Worm (Caenorhabditis elegans) whole organism, L1 larva: Measurements from ENCODE around the gene F14D7.8.

Experiments
- C16A3.4 ChIP-seq: fragments of 150-350 bp; optimal IDR thresholded peaks from 2 replicates; lab custom pipeline; 2014; ENCODE audit warnings: missing biosample characterization, missing genetic modification characterization
- F16B12.6 ChIP-seq: fragments of 150-350 bp; optimal IDR thresholded peaks from 2 replicates; lab custom pipeline; 2014; ENCODE audit warnings: missing biosample characterization, missing genetic modification characterization
- aly-2 ChIP-seq: fragments of 150-350 bp; optimal IDR thresholded peaks from 2 replicates; lab custom pipeline; 2014; ENCODE audit warnings: missing biosample characterization, missing genetic modification characterization
- ceh-8 ChIP-seq: fragments of 200-800 bp; sonication (Bioruptor generic); optimal IDR thresholded peaks from 2 replicates; lab custom pipeline; 2018; ENCODE audit warnings: mild to moderate bottlenecking, missing genetic modification characterization, moderate library complexity, missing compliant biosample characterization
- ceh-82 ChIP-seq, 3 experiments: fragments of 150-350 bp in 1 of 3; sonication (generic microtip) in 2 of 3; optimal IDR thresholded peaks; 2 replicates each; lab custom pipeline; 2014 to 2017; ENCODE audit warnings: missing biosample characterization in 3 of 3, missing genetic modification characterization in 3 of 3
- ceh-88 ChIP-seq: fragments of 200-800 bp; sonication (Bioruptor generic); IDR thresholded peaks from 2 replicates; pipeline ENCODE4 v1.3.6; 2022; ENCODE audit warnings: missing genetic modification characterization, missing compliant biosample characterization
- ces-1 ChIP-seq: fragments of 150-350 bp; optimal IDR thresholded peaks from 2 replicates; lab custom pipeline; 2014; ENCODE audit warnings: missing biosample characterization, missing genetic modification reagents, missing genetic modification characterization
- dsc-1 ChIP-seq: sonication (generic microtip); optimal IDR thresholded peaks from 2 replicates; lab custom pipeline; 2016; ENCODE audit warnings: mild to moderate bottlenecking, missing genetic modification characterization, missing compliant biosample characterization
- efl-1 ChIP-seq, 4 experiments: fragments of 150-350 bp; optimal IDR thresholded peaks in 3 of 4; peaks in 1 of 4; 1 replicate in 1 of 4; 2 replicates in 3 of 4; lab custom pipeline; 2014; ENCODE audit warnings: missing biosample characterization in 2 of 4, missing genetic modification characterization in 2 of 4, missing genetic modification reagents in 2 of 4
- egl-13 ChIP-seq: sonication (generic microtip); optimal IDR thresholded peaks from 2 replicates; lab custom pipeline; 2016; ENCODE audit warnings: missing genotype, missing genetic modification reagents, missing genetic modification characterization, missing compliant biosample characterization
- egl-27 ChIP-seq, 2 experiments: fragments of 150-350 bp in 1 of 2; sonication (generic microtip); optimal IDR thresholded peaks; 3 replicates each; lab custom pipeline; 2017 to 2018; ENCODE audit warnings: missing biosample characterization in 2 of 2, missing genetic modification characterization in 2 of 2, missing genetic modification reagents in 2 of 2
- elt-2 ChIP-seq: sonication (generic microtip); optimal IDR thresholded peaks from 2 replicates; lab custom pipeline; 2016; ENCODE audit warnings: missing genetic modification characterization, mild to moderate bottlenecking, inconsistent platforms, missing compliant biosample characterization, missing genetic modification reagents
- fkh-10 ChIP-seq: sonication (generic microtip); optimal IDR thresholded peaks from 2 replicates; lab custom pipeline; 2017; ENCODE audit warnings: missing biosample characterization, missing genetic modification reagents, missing genetic modification characterization
- fkh-4 ChIP-seq: sonication (generic microtip); optimal IDR thresholded peaks from 2 replicates; lab custom pipeline; 2016; ENCODE audit warnings: missing compliant biosample characterization, missing genetic modification characterization, borderline replicate concordance
- fkh-8 ChIP-seq: sonication (generic microtip); optimal IDR thresholded peaks from 2 replicates; lab custom pipeline; 2016; ENCODE audit warnings: mild to moderate bottlenecking, missing genetic modification characterization, missing compliant biosample characterization
- fos-1 ChIP-seq: fragments of 150-350 bp; optimal IDR thresholded peaks from 2 replicates; lab custom pipeline; 2014; ENCODE audit warnings: missing biosample characterization, missing genetic modification characterization
- hlh-4 ChIP-seq: sonication (generic microtip); optimal IDR thresholded peaks from 2 replicates; lab custom pipeline; 2016; ENCODE audit warnings: mild to moderate bottlenecking, missing genetic modification characterization, missing compliant biosample characterization
- hpl-2 ChIP-seq: fragments of 150-350 bp; optimal IDR thresholded peaks from 2 replicates; lab custom pipeline; 2014; ENCODE audit warnings: missing biosample characterization, missing genetic modification reagents, missing genetic modification characterization
- irx-1 ChIP-seq: sonication (generic microtip); optimal IDR thresholded peaks from 2 replicates; lab custom pipeline; 2016; ENCODE audit warnings: missing genetic modification characterization, missing compliant biosample characterization
- isw-1 ChIP-seq: fragments of 200-800 bp; sonication (Bioruptor generic); IDR thresholded peaks from 2 replicates; pipeline ENCODE4 v1.3.6; 2022; ENCODE audit warnings: missing genetic modification characterization, missing compliant biosample characterization
- jun-1 ChIP-seq: fragments of 150-350 bp; optimal IDR thresholded peaks from 2 replicates; lab custom pipeline; 2014; ENCODE audit warnings: missing biosample characterization, missing genetic modification reagents, missing genetic modification characterization
- lin-13 ChIP-seq: fragments of 150-350 bp; optimal IDR thresholded peaks from 2 replicates; lab custom pipeline; 2014; ENCODE audit warnings: missing biosample characterization, missing genetic modification reagents, missing genetic modification characterization
- lin-14 ChIP-seq: fragments of 200-800 bp; sonication (Bioruptor generic); optimal IDR thresholded peaks from 2 replicates; lab custom pipeline; 2018; ENCODE audit warnings: mild to moderate bottlenecking, missing genetic modification characterization, moderate library complexity, missing compliant biosample characterization
- lir-3 ChIP-seq: sonication (generic microtip); optimal IDR thresholded peaks from 2 replicates; lab custom pipeline; 2016; ENCODE audit warnings: mild to moderate bottlenecking, missing genetic modification characterization, moderate library complexity, missing compliant biosample characterization; ENCODE audit not compliant: poor library complexity
- lsy-2 ChIP-seq, 2 experiments: fragments of 150-350 bp; optimal IDR thresholded peaks; 2 replicates each; lab custom pipeline; 2014; ENCODE audit warnings: missing biosample characterization in 2 of 2, missing genetic modification characterization in 2 of 2
- mab-9 ChIP-seq: fragments of 200-800 bp; sonication (Bioruptor generic); IDR thresholded peaks from 2 replicates; pipeline ENCODE4 v1.3.6; 2022; ENCODE audit warnings: missing genetic modification reagents, missing genetic modification characterization, missing compliant biosample characterization
- mdl-1 ChIP-seq, 2 experiments: fragments of 150-350 bp; optimal IDR thresholded peaks; 2 replicates each; lab custom pipeline; 2014 to 2017; ENCODE audit warnings: missing biosample characterization in 2 of 2, missing genetic modification characterization in 2 of 2, inconsistent platforms in 1 of 2
- nhr-11 ChIP-seq: fragments of 150-350 bp; optimal IDR thresholded peaks from 2 replicates; lab custom pipeline; 2014; ENCODE audit warnings: missing biosample characterization, missing genetic modification characterization
- nhr-12 ChIP-seq: sonication (generic microtip); optimal IDR thresholded peaks from 2 replicates; lab custom pipeline; 2017; ENCODE audit warnings: missing biosample characterization, missing genetic modification characterization
- nhr-19 ChIP-seq: fragments of 200-800 bp; sonication (Bioruptor generic); conservative IDR thresholded peaks from 2 replicates; pipeline ENCODE4 v1.3.6; 2022; ENCODE audit warnings: missing genetic modification characterization, missing compliant biosample characterization
- nhr-20 ChIP-seq: sonication (generic microtip); optimal IDR thresholded peaks from 2 replicates; lab custom pipeline; 2016; ENCODE audit warnings: mild to moderate bottlenecking, missing genetic modification characterization, missing compliant biosample characterization
- nhr-237 ChIP-seq: fragments of 150-350 bp; optimal IDR thresholded peaks from 2 replicates; lab custom pipeline; 2014; ENCODE audit warnings: missing biosample characterization, missing genetic modification characterization
- nhr-28 ChIP-seq: fragments of 150-350 bp; optimal IDR thresholded peaks from 2 replicates; lab custom pipeline; 2014; ENCODE audit warnings: missing biosample characterization, missing genetic modification characterization
- nhr-47 ChIP-seq: sonication (generic microtip); optimal IDR thresholded peaks from 2 replicates; lab custom pipeline; 2016; ENCODE audit warnings: mild to moderate bottlenecking, missing genetic modification characterization, moderate library complexity, missing compliant biosample characterization
- nhr-71 ChIP-seq: sonication (generic microtip); optimal IDR thresholded peaks from 2 replicates; lab custom pipeline; 2016; ENCODE audit warnings: mild to moderate bottlenecking, missing genetic modification characterization, moderate library complexity, missing compliant biosample characterization
- nhr-76 ChIP-seq: sonication (generic microtip); optimal IDR thresholded peaks from 2 replicates; lab custom pipeline; 2017; ENCODE audit warnings: missing biosample characterization, missing genetic modification characterization
- nhr-77 ChIP-seq: fragments of 150-350 bp; optimal IDR thresholded peaks from 2 replicates; lab custom pipeline; 2014; ENCODE audit warnings: missing biosample characterization, missing genetic modification characterization
- nhr-85 ChIP-seq: sonication (generic microtip); peaks from one replicate; lab custom pipeline; 2016; ENCODE audit warnings: missing genetic modification characterization, inconsistent platforms, missing compliant biosample characterization
- nhr-90 ChIP-seq: sonication (generic microtip); optimal IDR thresholded peaks from 2 replicates; lab custom pipeline; 2016; ENCODE audit warnings: mild to moderate bottlenecking, missing genetic modification characterization, missing compliant biosample characterization; ENCODE audit not compliant: poor library complexity
- pax-3 ChIP-seq: fragments of 200-800 bp; sonication (Bioruptor generic); optimal IDR thresholded peaks from 2 replicates; lab custom pipeline; 2018; ENCODE audit warnings: mild to moderate bottlenecking, missing genetic modification characterization, moderate library complexity, missing compliant biosample characterization
- rnt-1 ChIP-seq: sonication (generic microtip); optimal IDR thresholded peaks from 2 replicates; lab custom pipeline; 2016; ENCODE audit warnings: mild to moderate bottlenecking, missing genetic modification characterization, moderate library complexity, missing compliant biosample characterization
- skn-1 ChIP-seq: fragments of 150-350 bp; optimal IDR thresholded peaks from 2 replicates; lab custom pipeline; 2014; ENCODE audit warnings: missing biosample characterization, missing genetic modification characterization
- snu-23 ChIP-seq: sonication (generic microtip); optimal IDR thresholded peaks from 2 replicates; lab custom pipeline; 2016; ENCODE audit warnings: missing genetic modification characterization, missing compliant biosample characterization
- sox-4 ChIP-seq: sonication (generic microtip); optimal IDR thresholded peaks from 2 replicates; lab custom pipeline; 2016; ENCODE audit warnings: missing genetic modification characterization, missing compliant biosample characterization
- swsn-7 ChIP-seq: sonication (generic microtip); optimal IDR thresholded peaks from 2 replicates; lab custom pipeline; 2016; ENCODE audit warnings: missing genetic modification characterization, missing compliant biosample characterization
- unc-86 ChIP-seq: sonication (generic microtip); optimal IDR thresholded peaks from 2 replicates; lab custom pipeline; 2016; ENCODE audit warnings: missing genetic modification characterization, missing compliant biosample characterization
- vab-15 ChIP-seq: sonication (generic microtip); optimal IDR thresholded peaks from 2 replicates; lab custom pipeline; 2017; ENCODE audit warnings: missing genotype, mild to moderate bottlenecking, missing genetic modification characterization, missing compliant biosample characterization
- xbp-1 ChIP-seq: sonication (generic microtip); optimal IDR thresholded peaks from 2 replicates; lab custom pipeline; 2016; ENCODE audit warnings: missing genetic modification characterization, missing compliant biosample characterization
- zag-1 ChIP-seq: fragments of 150-350 bp; optimal IDR thresholded peaks from 2 replicates; lab custom pipeline; 2014; ENCODE audit warnings: missing biosample characterization, missing genetic modification characterization

Gene F14D7.8

ce11 chrV:14351629-14352028 lies 39.0 kb upstream of the F14D7.8 start, which contains the start of gene vha-13:
Gene vha-13 (plus strand): TSS chrV:14351709.
- TF ChIP-seq efl-1 (optimal IDR thresholded peaks at IDR 0.05; lab: Kevin White, UChicago) (no peak), efl-1 (GFP tag; optimal IDR thresholded peaks at IDR 0.05 in 1 of 2; lab: Kevin White, UChicago) (peak in 1 of 2 experiments; percentile 65), skn-1 (tag; lab: Kevin White, UChicago) (no peak), egl-13 (tag; lab: Kevin White, UChicago) (no peak), jun-1 (no peak), nhr-28 (no peak), nhr-85 (tag; lab: Kevin White, UChicago) (peak; percentile 42)
- TF ChIP-seq, all 84 proteins: peak for 2

- TF ChIP-seq nhr-85 (tag; lab: Kevin White, UChicago), result peak; percentile 77
- peak; percentile 8 for TF ChIP-seq sox-4 (tag; lab: Kevin White, UChicago)
- TF ChIP-seq nhr-47 (tag; lab: Kevin White, UChicago), result peak; percentile 77
- TF ChIP-seq skn-1 (tag; lab: Kevin White, UChicago), result peak; percentile 73
- peak in 1 of 2 experiments; percentile 64 for TF ChIP-seq mdl-1 (tag; optimal IDR thresholded peaks at IDR 0.05; lab: Kevin White, UChicago)
- peak; percentile 8 for TF ChIP-seq elt-2
- no peak for TF ChIP-seq nhr-12 (tag; lab: Kevin White, UChicago)
- TF ChIP-seq lir-3 (tag; lab: Kevin White, UChicago), result peak; percentile 39
- TF ChIP-seq egl-13 (tag; lab: Kevin White, UChicago), result peak; percentile 67
- peak; percentile 85 for TF ChIP-seq nhr-20
- peak; percentile 96 for TF ChIP-seq lin-14 (GFP tag; lab: Kevin White, UChicago)
- no peak for TF ChIP-seq ces-1
- TF ChIP-seq ceh-8 (GFP tag; lab: Kevin White, UChicago), result no peak
- TF ChIP-seq pax-3 (tag; lab: Kevin White, UChicago), result peak; percentile 85
- TF ChIP-seq lin-13 (GFP tag; lab: Kevin White, UChicago), result peak; percentile 63
- TF ChIP-seq ceh-88, result no peak
- peak; percentile 82 to 87 for TF ChIP-seq efl-1 (optimal IDR thresholded peaks at IDR 0.05; lab: Kevin White, UChicago)
- peak; percentile 77 to 97 for TF ChIP-seq efl-1 (GFP tag; optimal IDR thresholded peaks at IDR 0.05 in 1 of 2; lab: Kevin White, UChicago)
- TF ChIP-seq isw-1, result peak; percentile 60
- TF ChIP-seq mab-9 (GFP tag; lab: Robert Waterston, UW), result no peak
- peak; percentile 51 for TF ChIP-seq jun-1
- peak; percentile 73 for TF ChIP-seq unc-86 (tag; lab: Kevin White, UChicago)
- peak; percentile 13 to 19 for TF ChIP-seq egl-27 (tag; optimal IDR thresholded peaks at IDR 0.05; lab: Kevin White, UChicago)
- TF ChIP-seq lsy-2 (tag; optimal IDR thresholded peaks at IDR 0.05; lab: Kevin White, UChicago), result peak; percentile 58 to 84
- peak; percentile 59 to 94 (median 59) for TF ChIP-seq ceh-82 (tag; optimal IDR thresholded peaks at IDR 0.05; lab: Kevin White, UChicago)
- peak; percentile 35 for TF ChIP-seq dsc-1 (tag; lab: Kevin White, UChicago)
- TF ChIP-seq nhr-90 (tag; lab: Kevin White, UChicago), result peak; percentile 45
- peak; percentile 35 for TF ChIP-seq irx-1 (tag; lab: Kevin White, UChicago)
- TF ChIP-seq nhr-28, result no peak
- no peak for TF ChIP-seq vab-15 (tag; lab: Kevin White, UChicago)
- TF ChIP-seq F16B12.6 (tag; lab: Kevin White, UChicago), result peak; percentile 20
- TF ChIP-seq nhr-11 (tag; lab: Kevin White, UChicago), result no peak
- TF ChIP-seq fkh-8, result peak; percentile 89
- TF ChIP-seq nhr-237, result peak; percentile 58
- peak; percentile 66 for TF ChIP-seq nhr-19 (GFP tag; lab: Robert Waterston, UW)
- TF ChIP-seq nhr-71 (tag; lab: Kevin White, UChicago), result peak; percentile 82
- TF ChIP-seq swsn-7, result peak; percentile 79
- no peak for TF ChIP-seq fkh-4
- TF ChIP-seq xbp-1 (tag; lab: Kevin White, UChicago), result peak; percentile 71
- peak; percentile 70 for TF ChIP-seq fkh-10 (GFP tag; lab: Kevin White, UChicago)
- no peak for TF ChIP-seq hlh-4
- peak; percentile 25 for TF ChIP-seq fos-1 (tag; lab: Kevin White, UChicago)
- TF ChIP-seq C16A3.4 (tag; lab: Kevin White, UChicago), result peak; percentile 74
- TF ChIP-seq zag-1 (tag; lab: Kevin White, UChicago), result no peak
- TF ChIP-seq rnt-1 (tag; lab: Kevin White, UChicago), result peak; percentile 73
- TF ChIP-seq aly-2 (tag; lab: Kevin White, UChicago), result no peak
- peak; percentile 38 for TF ChIP-seq hpl-2 (GFP tag; lab: Kevin White, UChicago)
- peak; percentile 86 for TF ChIP-seq nhr-77 (tag; lab: Kevin White, UChicago)
- peak; percentile 91 for TF ChIP-seq snu-23 (GFP tag; lab: Kevin White, UChicago)
- no peak for TF ChIP-seq nhr-76
Observed at ce11 chrV:14350949-14351348, 38.4 kb upstream of the F14D7.8 start.
